Worm (Caenorhabditis elegans) whole organism, midembryonic: ENCODE results near the gene amph-1.
"Not testable (repeated sequence)": the region's sequence is repeated elsewhere in the genome, so short reads cannot be mapped to it uniquely, and the experiment has no call there.

Experiments
- T22C8.4 ChIP-seq: fragments of 200-800 bp; sonication (Bioruptor generic); IDR thresholded peaks from 2 replicates; pipeline ENCODE4 v1.3.6; 2022; ENCODE audit warnings: missing genetic modification characterization, missing compliant biosample characterization
- cog-1 ChIP-seq: sonication (generic microtip); optimal IDR thresholded peaks from 2 replicates; lab custom pipeline; 2016; ENCODE audit warnings: missing genetic modification characterization, missing compliant biosample characterization
- klf-2 ChIP-seq: fragments of 200-800 bp; sonication (Bioruptor generic); conservative IDR thresholded peaks from 2 replicates; pipeline ENCODE4 v1.3.6; 2022; ENCODE audit warnings: missing genetic modification reagents, missing genetic modification characterization, missing compliant biosample characterization
- med-1 ChIP-seq: sonication (generic microtip); optimal IDR thresholded peaks from 2 replicates; lab custom pipeline; 2017; ENCODE audit warnings: missing genetic modification characterization, mild to moderate bottlenecking, missing compliant biosample characterization, antibody characterized with exemption, missing genetic modification reagents; ENCODE audit not compliant: insufficient read depth
- tab-1 ChIP-seq: fragments of 200-800 bp; sonication (Bioruptor generic); IDR thresholded peaks from 2 replicates; pipeline ENCODE4 v1.3.6; 2022; ENCODE audit warnings: missing genetic modification characterization, missing compliant biosample characterization
- ztf-23 ChIP-seq: fragments of 200-800 bp; sonication (Bioruptor generic); IDR thresholded peaks from 2 replicates; pipeline ENCODE4 v1.3.6; 2022; ENCODE audit warnings: missing genetic modification reagents, missing genetic modification characterization, missing compliant biosample characterization
- ztf-29 ChIP-seq: fragments of 200-800 bp; sonication (Bioruptor generic); IDR thresholded peaks from 2 replicates; pipeline ENCODE4 v1.3.6; 2022; ENCODE audit warnings: missing genetic modification reagents, missing genetic modification characterization, missing compliant biosample characterization

Gene amph-1

ce11 chrIV:9609095-9609494 lies 38.6 kb downstream of the amph-1 start:
- no peak for TF ChIP-seq klf-2 (GFP tag; lab: Robert Waterston, UW)
- TF ChIP-seq cog-1 (tag; lab: Kevin White, UChicago) = no peak
- TF ChIP-seq med-1 (GFP tag; lab: Kevin White, UChicago) = no peak
- TF ChIP-seq ztf-29 = no peak
- no peak for TF ChIP-seq tab-1
- TF ChIP-seq T22C8.4 (GFP tag; lab: Robert Waterston, UW) = no peak
- no peak for TF ChIP-seq ztf-23 (GFP tag; lab: Robert Waterston, UW)

- no peak for TF ChIP-seq cog-1 (tag; lab: Kevin White, UChicago)
Measured at ce11 chrIV:9607945-9608344, 39.7 kb downstream of the amph-1 start.

ce11 chrIV:9601595-9601994 lies 46.1 kb downstream of the amph-1 start, which contains the start of gene aat-1:
Gene aat-1, minus strand, starts transcription at chrIV:9601695.
- TF ChIP-seq ztf-23 (GFP tag; lab: Robert Waterston, UW) (no peak), klf-2 (GFP tag; lab: Robert Waterston, UW) (no peak), med-1 (GFP tag; lab: Kevin White, UChicago) (no peak), ztf-29 (no peak)

ce11 chrIV:9595779-9596406 lies 51.8 kb downstream of the amph-1 start, which contains the start of the genes F27C8.3 and F27C8.2:
Gene F27C8.3, minus strand, starts transcription at chrIV:9595879.
Gene F27C8.2, plus strand, starts transcription at chrIV:9596356.
- TF ChIP-seq ztf-23 (GFP tag; lab: Robert Waterston, UW); tab-1; klf-2 (GFP tag; lab: Robert Waterston, UW): not testable (repeated sequence)
